Worm (Caenorhabditis elegans): Measurements from ENCODE around the gene afmd-1.

The afmd-1 gene

ce11 chrIV:7285839-7286238 lies 41.8 kb downstream of the afmd-1 start, which contains the start of gene C06E4.8:
C06E4.8 (minus strand) TSS chrIV:7285875.
- TF ChIP-seq nhr-28 (tag; optimal IDR thresholded peaks at IDR 0.05) = no peak

- TF ChIP-seq nhr-28 (tag; optimal IDR thresholded peaks at IDR 0.05) (no peak), nhr-237 (tag; optimal IDR thresholded peaks at IDR 0.05) (no peak), M03D4.4 (tag; optimal IDR thresholded peaks at IDR 0.05) (no peak), mls-2 (tag; optimal IDR thresholded peaks at IDR 0.05) (no peak), snpc-4 (tag; optimal IDR thresholded peaks at IDR 0.05) (no peak), nhr-12 (tag; optimal IDR thresholded peaks at IDR 0.05) (no peak), blmp-1 (tag; optimal IDR thresholded peaks at IDR 0.05) (no peak), mep-1 (tag; optimal IDR thresholded peaks at IDR 0.05) (no peak), cnd-1 (tag; optimal IDR thresholded peaks at IDR 0.05) (no peak), mab-5 (tag; optimal IDR thresholded peaks at IDR 0.05) (no peak), zip-8 (tag; optimal IDR thresholded peaks at IDR 0.05) (no peak), ceh-83 (GFP tag; optimal IDR thresholded peaks at IDR 0.05) (no peak), elt-1 (tag; optimal IDR thresholded peaks at IDR 0.05; ENCODE audit: borderline replicate concordance, insufficient read depth) (no peak), unc-62 (GFP tag; optimal IDR thresholded peaks at IDR 0.05) (no peak), ceh-39 (tag; optimal IDR thresholded peaks at IDR 0.05) (no peak), unc-120 (tag; optimal IDR thresholded peaks at IDR 0.05; ENCODE audit: poor library complexity, severe bottlenecking) (no peak), drap-1 (GFP tag; optimal IDR thresholded peaks at IDR 0.05) (no peak), flh-1 (GFP tag; optimal IDR thresholded peaks at IDR 0.05) (no peak), sptf-1 (tag; optimal IDR thresholded peaks at IDR 0.05) (no peak), ceh-43 (GFP tag; optimal IDR thresholded peaks at IDR 0.05) (no peak)
Observed at ce11 chrIV:7287474-7287873, 43.4 kb downstream of the afmd-1 start, which contains the start of gene F42C5.3. F42C5.3 (minus strand) TSS chrIV:7287574.

- TF ChIP-seq mls-2 (tag; optimal IDR thresholded peaks at IDR 0.05) = no peak
- TF ChIP-seq lsy-2 (tag; optimal IDR thresholded peaks at IDR 0.05) = no peak
- TF ChIP-seq unc-120 (tag; optimal IDR thresholded peaks at IDR 0.05; ENCODE audit: poor library complexity, severe bottlenecking) = no peak
- TF ChIP-seq ham-2 (GFP tag; optimal IDR thresholded peaks at IDR 0.05) = no peak
- no peak for TF ChIP-seq blmp-1 (tag; optimal IDR thresholded peaks at IDR 0.05)
Observed at ce11 chrIV:7291066-7291465, 47.0 kb downstream of the afmd-1 start.

DNA sequence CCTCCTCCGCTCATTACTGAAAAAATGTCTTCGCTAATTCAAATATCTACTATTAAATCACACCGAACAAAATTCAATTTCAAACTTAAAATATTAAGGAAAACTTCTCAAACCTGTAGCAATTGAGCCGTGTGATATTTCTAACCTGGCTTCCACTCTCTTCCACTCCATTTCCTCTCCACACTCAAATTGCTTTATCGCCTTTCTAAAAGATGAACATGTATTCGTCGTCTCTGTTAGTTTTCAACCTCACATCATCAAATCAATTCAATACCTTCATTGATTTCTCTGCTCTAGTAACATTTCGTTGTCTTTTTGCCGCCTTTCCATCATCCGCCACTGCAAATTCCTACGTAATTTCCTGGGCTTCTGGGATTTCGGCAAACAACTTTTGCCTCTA lies 47.9 kb downstream of the afmd-1 start, which contains the start of gene F42C5.4:
Gene F42C5.4 (minus strand): TSS at position 171 of the 400 bp plus-strand sequence.
- TF ChIP-seq lin-13 (tag; optimal IDR thresholded peaks at IDR 0.05) = no peak
- no peak for TF ChIP-seq M03D4.4 (tag; optimal IDR thresholded peaks at IDR 0.05)
- no peak for TF ChIP-seq snpc-4 (tag; optimal IDR thresholded peaks at IDR 0.05)
- no peak for TF ChIP-seq ceh-83 (GFP tag; optimal IDR thresholded peaks at IDR 0.05)
- no peak for TF ChIP-seq zip-8 (tag; optimal IDR thresholded peaks at IDR 0.05)
- TF ChIP-seq ces-1 (GFP tag; optimal IDR thresholded peaks at IDR 0.05) = no peak
- TF ChIP-seq ztf-11 (tag; optimal IDR thresholded peaks at IDR 0.05) = no peak
- TF ChIP-seq nhr-76 (tag; optimal IDR thresholded peaks at IDR 0.05) = no peak
- no peak for TF ChIP-seq sem-2 (GFP tag; optimal IDR thresholded peaks at IDR 0.05)
- no peak for TF ChIP-seq ceh-43 (GFP tag; optimal IDR thresholded peaks at IDR 0.05)
- TF ChIP-seq mab-5 (tag; optimal IDR thresholded peaks at IDR 0.05) = no peak
- no peak for TF ChIP-seq hlh-1 (tag; optimal IDR thresholded peaks at IDR 0.05)
- TF ChIP-seq tbx-8 (GFP tag; optimal IDR thresholded peaks at IDR 0.05) = no peak
- no peak for TF ChIP-seq ham-2 (GFP tag; optimal IDR thresholded peaks at IDR 0.05)

DNA sequence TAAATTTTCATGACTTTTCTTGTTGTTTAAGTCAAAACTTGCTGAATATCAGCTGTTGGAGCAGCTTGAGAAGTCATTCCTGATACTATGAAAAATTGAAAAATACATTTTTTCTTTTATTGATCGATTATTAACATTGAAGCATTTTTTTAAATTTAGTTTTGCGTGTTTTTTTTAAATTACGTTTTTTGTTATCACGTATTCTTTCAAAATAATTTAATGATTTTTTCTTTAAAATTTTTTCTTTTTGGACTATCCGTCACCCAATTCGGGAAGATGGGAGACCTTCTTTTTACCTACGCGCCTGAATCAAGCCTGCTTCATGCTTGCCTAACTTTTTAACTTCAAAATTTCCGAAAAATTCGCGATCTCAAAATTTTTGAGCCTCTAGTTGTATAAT lies 50.1 kb downstream of the afmd-1 start, which contains the start of gene F42C5.5:
Gene F42C5.5 (minus strand): TSS at position 101 of the 400 bp plus-strand sequence.
- TF ChIP-seq nhr-2 (tag; optimal IDR thresholded peaks at IDR 0.05) (no peak), lin-13 (tag; optimal IDR thresholded peaks at IDR 0.05) (no peak), pha-4 (tag; optimal IDR thresholded peaks at IDR 0.05) (no peak), mls-2 (tag; optimal IDR thresholded peaks at IDR 0.05) (no peak), nhr-28 (tag; optimal IDR thresholded peaks at IDR 0.05) (no peak), ztf-11 (tag; optimal IDR thresholded peaks at IDR 0.05) (no peak), sem-2 (GFP tag; optimal IDR thresholded peaks at IDR 0.05) (no peak), sptf-1 (tag; optimal IDR thresholded peaks at IDR 0.05) (no peak), tbx-8 (GFP tag; optimal IDR thresholded peaks at IDR 0.05) (no peak), flh-1 (GFP tag; optimal IDR thresholded peaks at IDR 0.05) (no peak), lsy-2 (tag; optimal IDR thresholded peaks at IDR 0.05) (no peak)

Measured in whole organism, mixed stage, embryonic.